Worm (Caenorhabditis elegans) whole organism, L4 larva: ENCODE measurements around the gene F58B4.6.

Source experiments
- T26A8.4 ChIP-seq: fragments of 200-800 bp; sonication (Bioruptor generic); IDR thresholded peaks from 2 replicates; pipeline ENCODE4 v1.3.6; 2022; ENCODE audit warnings: missing genetic modification characterization, missing compliant biosample characterization
- Y48G9A.11 ChIP-seq: fragments of 200-800 bp; sonication (Bioruptor generic); IDR thresholded peaks from 2 replicates; pipeline ENCODE4 v1.3.6; 2022; ENCODE audit warnings: missing genetic modification reagents, missing genetic modification characterization, missing compliant biosample characterization
- ZK337.2 ChIP-seq: fragments of 200-800 bp; sonication (Bioruptor generic); IDR thresholded peaks from 2 replicates; pipeline ENCODE4 v1.3.6; 2022; ENCODE audit warnings: missing genetic modification reagents, missing genetic modification characterization, missing compliant biosample characterization
- ama-1 ChIP-seq: fragments of 150-350 bp; optimal IDR thresholded peaks from 2 replicates; lab custom pipeline; 2014; ENCODE audit warnings: inconsistent platforms, mixed read lengths
- arid-1 ChIP-seq: fragments of 200-800 bp; sonication (Bioruptor generic); conservative IDR thresholded peaks from 2 replicates; pipeline ENCODE4 v1.3.6; 2022; ENCODE audit warnings: missing genetic modification reagents, missing genetic modification characterization, missing compliant biosample characterization
- ceh-32 ChIP-seq: sonication (generic microtip); optimal IDR thresholded peaks from 2 replicates; lab custom pipeline; 2016; ENCODE audit warnings: mild to moderate bottlenecking, missing genetic modification characterization, missing compliant biosample characterization; ENCODE audit not compliant: poor library complexity
- ceh-44 ChIP-seq: fragments of 200-800 bp; sonication (Bioruptor generic); IDR thresholded peaks from 2 replicates; pipeline ENCODE4 v1.3.6; 2022; ENCODE audit warnings: missing genetic modification reagents, missing genetic modification characterization, missing compliant biosample characterization
- ceh-62 ChIP-seq: sonication (generic microtip); optimal IDR thresholded peaks from 2 replicates; lab custom pipeline; 2017; ENCODE audit warnings: missing biosample characterization, missing genetic modification characterization
- ces-1 ChIP-seq: fragments of 150-350 bp; sonication (generic microtip); optimal IDR thresholded peaks from 4 replicates; lab custom pipeline; 2014; ENCODE audit warnings: missing biosample characterization, missing genetic modification reagents, missing genetic modification characterization
- cey-2 ChIP-seq: sonication (generic microtip); optimal IDR thresholded peaks from 3 replicates; lab custom pipeline; 2017; ENCODE audit warnings: missing genetic modification characterization, mild to moderate bottlenecking, missing compliant biosample characterization, antibody characterized with exemption, borderline replicate concordance; ENCODE audit not compliant: insufficient read depth
- daf-16 ChIP-seq, 3 experiments: sonication (generic microtip); optimal IDR thresholded peaks; 2 replicates each; lab custom pipeline; 2016 to 2017; ENCODE audit warnings: missing genetic modification characterization in 3 of 3, missing genetic modification reagents in 3 of 3, mild to moderate bottlenecking in 2 of 3, missing compliant biosample characterization in 2 of 3, missing biosample characterization in 1 of 3, moderate library complexity in 1 of 3
- dmd-9 ChIP-seq: fragments of 200-800 bp; sonication (Bioruptor generic); IDR thresholded peaks from 2 replicates; pipeline ENCODE4 v1.3.6; 2022; ENCODE audit warnings: missing genetic modification reagents, missing genetic modification characterization, missing compliant biosample characterization
- dpl-1 ChIP-seq: fragments of 150-350 bp; optimal IDR thresholded peaks from 2 replicates; lab custom pipeline; 2014; ENCODE audit warnings: missing biosample characterization, missing genetic modification reagents, missing genetic modification characterization
- egl-43 ChIP-seq: fragments of 200-800 bp; sonication (Bioruptor generic); IDR thresholded peaks from 2 replicates; pipeline ENCODE4 v1.3.6; 2022; ENCODE audit warnings: missing genetic modification reagents, missing genetic modification characterization, missing compliant biosample characterization
- fkh-10 ChIP-seq: fragments of 150-350 bp; optimal IDR thresholded peaks from 2 replicates; lab custom pipeline; 2014; ENCODE audit warnings: missing biosample characterization, missing genetic modification reagents, missing genetic modification characterization
- gei-8 ChIP-seq: fragments of 200-800 bp; sonication (Bioruptor generic); optimal IDR thresholded peaks from 2 replicates; lab custom pipeline; 2018; ENCODE audit warnings: mild to moderate bottlenecking, missing genetic modification characterization, missing compliant biosample characterization
- hlh-11 ChIP-seq: fragments of 200-800 bp; sonication (Bioruptor generic); optimal IDR thresholded peaks from 2 replicates; lab custom pipeline; 2018; ENCODE audit warnings: mild to moderate bottlenecking, missing genetic modification characterization, missing compliant biosample characterization
- hmg-1.1 ChIP-seq: fragments of 200-800 bp; sonication (Bioruptor generic); IDR thresholded peaks from 2 replicates; pipeline ENCODE4 v1.3.6; 2022; ENCODE audit warnings: missing genetic modification reagents, missing genetic modification characterization, missing compliant biosample characterization
- jun-1 ChIP-seq: fragments of 150-350 bp; optimal IDR thresholded peaks from 2 replicates; lab custom pipeline; 2014; ENCODE audit warnings: missing biosample characterization, missing genetic modification reagents, missing genetic modification characterization
- lim-7 ChIP-seq: fragments of 200-800 bp; sonication (Bioruptor generic); IDR thresholded peaks from 2 replicates; pipeline ENCODE4 v1.3.6; 2022; ENCODE audit warnings: missing genetic modification characterization, missing compliant biosample characterization
- lin-1 ChIP-seq: fragments of 200-800 bp; sonication (Bioruptor generic); IDR thresholded peaks from 2 replicates; pipeline ENCODE4 v1.3.6; 2022; ENCODE audit warnings: missing genetic modification reagents, missing genetic modification characterization, missing compliant biosample characterization
- lin-38 ChIP-seq: fragments of 200-800 bp; sonication (Bioruptor generic); IDR thresholded peaks from 2 replicates; pipeline ENCODE4 v1.3.6; 2022; ENCODE audit warnings: missing genetic modification reagents, missing genetic modification characterization, missing compliant biosample characterization
- lir-3 ChIP-seq: sonication (generic microtip); optimal IDR thresholded peaks from 2 replicates; lab custom pipeline; 2016; ENCODE audit warnings: mild to moderate bottlenecking, missing genetic modification characterization, missing compliant biosample characterization
- mdl-1 ChIP-seq, 2 experiments: fragments of 150-350 bp in 1 of 2; sonication (generic microtip) in 1 of 2; optimal IDR thresholded peaks; 2 replicates each; lab custom pipeline; 2014 to 2017; ENCODE audit warnings: missing biosample characterization in 2 of 2, missing genetic modification characterization in 2 of 2
- mdt-29 ChIP-seq: fragments of 200-800 bp; sonication (Bioruptor generic); IDR thresholded peaks from 2 replicates; pipeline ENCODE4 v1.3.6; 2022; ENCODE audit warnings: missing genetic modification reagents, missing genetic modification characterization, missing compliant biosample characterization
- mes-2 ChIP-seq: sonication (generic microtip); optimal IDR thresholded peaks from 2 replicates; lab custom pipeline; 2016; ENCODE audit warnings: missing genotype, mild to moderate bottlenecking, missing genetic modification characterization, missing compliant biosample characterization; ENCODE audit not compliant: poor library complexity, severe bottlenecking
- mxl-2 ChIP-seq: fragments of 200-800 bp; sonication (Bioruptor generic); conservative IDR thresholded peaks from 2 replicates; pipeline ENCODE4 v1.3.6; 2022; ENCODE audit warnings: missing genetic modification reagents, missing genetic modification characterization, missing compliant biosample characterization
- mxl-3 ChIP-seq: fragments of 200-800 bp; sonication (Bioruptor generic); optimal IDR thresholded peaks from 2 replicates; lab custom pipeline; 2018; ENCODE audit warnings: mild to moderate bottlenecking, missing genetic modification characterization, missing compliant biosample characterization
- nhr-28 ChIP-seq: fragments of 150-350 bp; optimal IDR thresholded peaks from 2 replicates; lab custom pipeline; 2014; ENCODE audit warnings: missing biosample characterization, missing genetic modification characterization
- nhr-41 ChIP-seq: fragments of 200-800 bp; sonication (Bioruptor generic); IDR thresholded peaks from 2 replicates; pipeline ENCODE4 v1.3.6; 2022; ENCODE audit warnings: missing genetic modification reagents, missing genetic modification characterization, missing compliant biosample characterization
- nhr-76 ChIP-seq: fragments of 150-350 bp; optimal IDR thresholded peaks from 2 replicates; lab custom pipeline; 2014; ENCODE audit warnings: missing biosample characterization, missing genetic modification characterization
- nhr-77 ChIP-seq: fragments of 150-350 bp; optimal IDR thresholded peaks from 2 replicates; lab custom pipeline; 2014; ENCODE audit warnings: missing biosample characterization, missing genetic modification characterization
- php-3 ChIP-seq: fragments of 200-800 bp; sonication (Bioruptor generic); IDR thresholded peaks from 2 replicates; pipeline ENCODE4 v1.3.6; 2022; ENCODE audit warnings: missing genetic modification reagents, missing genetic modification characterization, missing compliant biosample characterization
- pqm-1 ChIP-seq: sonication (generic microtip); optimal IDR thresholded peaks from 2 replicates; lab custom pipeline; 2017; ENCODE audit warnings: missing biosample characterization, missing genetic modification characterization
- saeg-2 ChIP-seq: fragments of 200-800 bp; sonication (Bioruptor generic); IDR thresholded peaks from 2 replicates; pipeline ENCODE4 v1.3.6; 2022; ENCODE audit warnings: missing genetic modification reagents, missing genetic modification characterization, missing compliant biosample characterization
- skn-1 ChIP-seq: fragments of 150-350 bp; optimal IDR thresholded peaks from 2 replicates; lab custom pipeline; 2014; ENCODE audit warnings: missing biosample characterization, missing genetic modification characterization
- spr-1 ChIP-seq: sonication (generic microtip); optimal IDR thresholded peaks from 2 replicates; lab custom pipeline; 2016; ENCODE audit warnings: mild to moderate bottlenecking, missing genetic modification characterization, missing compliant biosample characterization
- spr-3 ChIP-seq: fragments of 200-800 bp; sonication (Bioruptor generic); optimal IDR thresholded peaks from 2 replicates; lab custom pipeline; 2018; ENCODE audit warnings: mild to moderate bottlenecking, missing genetic modification characterization, missing compliant biosample characterization
- tra-1 ChIP-seq: fragments of 200-800 bp; sonication (Bioruptor generic); IDR thresholded peaks from 2 replicates; pipeline ENCODE4 v1.3.6; 2022; ENCODE audit warnings: missing genetic modification reagents, missing genetic modification characterization, missing compliant biosample characterization
- unc-39 ChIP-seq: sonication (generic microtip); optimal IDR thresholded peaks from 2 replicates; lab custom pipeline; 2017; ENCODE audit warnings: missing biosample characterization, missing genetic modification characterization
- unc-62 ChIP-seq, 3 experiments: fragments of 150-350 bp in 1 of 3; sonication (generic microtip); optimal IDR thresholded peaks in 2 of 3; peaks in 1 of 3; 1 replicate in 1 of 3; 2 replicates in 2 of 3; lab custom pipeline; 2014 to 2017; ENCODE audit warnings: missing biosample characterization in 3 of 3, missing genetic modification characterization in 3 of 3, missing genetic modification reagents in 3 of 3, missing genotype in 1 of 3
- zag-1 ChIP-seq: fragments of 150-350 bp; optimal IDR thresholded peaks from 2 replicates; lab custom pipeline; 2014; ENCODE audit warnings: missing biosample characterization, missing genetic modification characterization
- zfp-3 ChIP-seq: fragments of 200-800 bp; sonication (Bioruptor generic); conservative IDR thresholded peaks from 2 replicates; pipeline ENCODE4 v1.3.6; 2022; ENCODE audit warnings: missing genetic modification reagents, missing genetic modification characterization, missing compliant biosample characterization
- zip-11 ChIP-seq: fragments of 200-800 bp; sonication (Bioruptor generic); IDR thresholded peaks from 2 replicates; pipeline ENCODE4 v1.3.6; 2022; ENCODE audit warnings: missing genetic modification characterization, missing compliant biosample characterization
- ztf-7 ChIP-seq: fragments of 150-350 bp; optimal IDR thresholded peaks from 2 replicates; lab custom pipeline; 2014; ENCODE audit warnings: missing biosample characterization, missing genetic modification characterization

Gene F58B4.6

ce11 chrV:10888153-10888552 is 36.7 kb upstream of the F58B4.6 start:
- peak; percentile 52 for TF ChIP-seq ama-1 (lab: Kevin White, UChicago)
- no peak for TF ChIP-seq nhr-28
- no peak for TF ChIP-seq daf-16 (GFP tag; optimal IDR thresholded peaks at IDR 0.05; lab: Kevin White, UChicago)
- TF ChIP-seq daf-16 (tag; optimal IDR thresholded peaks at IDR 0.05; lab: Kevin White, UChicago): peak; percentile 15
- no peak for TF ChIP-seq php-3 (GFP tag; lab: Robert Waterston, UW)
- no peak for TF ChIP-seq nhr-41
- TF ChIP-seq Y48G9A.11: no peak
- TF ChIP-seq unc-62 (GFP tag; optimal IDR thresholded peaks at IDR 0.05 in 1 of 2; lab: Kevin White, UChicago): no peak
- no peak for TF ChIP-seq unc-62 (tag; optimal IDR thresholded peaks at IDR 0.05; lab: Kevin White, UChicago)
- no peak for TF ChIP-seq zag-1 (tag; lab: Kevin White, UChicago)
- TF ChIP-seq lim-7: no peak
- no peak for TF ChIP-seq pqm-1 (tag; lab: Kevin White, UChicago)
- TF ChIP-seq T26A8.4 (GFP tag; lab: Robert Waterston, UW): no peak

ce11 chrV:10889036-10889435 is 35.8 kb upstream of the F58B4.6 start, which contains the start of gene F32D8.11:
Gene F32D8.11 (minus strand): TSS chrV:10889136.
- no peak for TF ChIP-seq ceh-62 (tag; lab: Kevin White, UChicago)
- TF ChIP-seq spr-3 (GFP tag; lab: Kevin White, UChicago): no peak
- TF ChIP-seq ceh-44 (GFP tag; lab: Robert Waterston, UW): no peak
- no peak for TF ChIP-seq nhr-77
- no peak for TF ChIP-seq zfp-3 (GFP tag; lab: Robert Waterston, UW)
- no peak for TF ChIP-seq arid-1 (GFP tag; lab: Robert Waterston, UW)

- no peak for TF ChIP-seq ztf-7
- TF ChIP-seq unc-62 (GFP tag; optimal IDR thresholded peaks at IDR 0.05 in 1 of 2; lab: Kevin White, UChicago): peak in 1 of 2 experiments; percentile 90
- no peak for TF ChIP-seq unc-62 (tag; optimal IDR thresholded peaks at IDR 0.05; lab: Kevin White, UChicago)
These were observed 35.1 kb upstream of the F58B4.6 start for ce11 chrV:10889774-10890173.

- TF ChIP-seq hlh-11 (tag; lab: Kevin White, UChicago) (peak; percentile 45), ces-1 (no peak), dpl-1 (GFP tag; lab: Kevin White, UChicago) (no peak), spr-1 (tag; lab: Kevin White, UChicago) (no peak), gei-8 (GFP tag; lab: Kevin White, UChicago) (no peak), nhr-76 (tag; lab: Kevin White, UChicago) (no peak), hmg-1.1 (no peak), skn-1 (tag; lab: Kevin White, UChicago) (no peak), jun-1 (tag; lab: Kevin White, UChicago) (no peak), lin-1 (GFP tag; lab: Robert Waterston, UW) (no peak), unc-62 (GFP tag; optimal IDR thresholded peaks at IDR 0.05 in 1 of 2; lab: Kevin White, UChicago) (peak in 1 of 2 experiments; percentile 97), unc-62 (tag; optimal IDR thresholded peaks at IDR 0.05; lab: Kevin White, UChicago) (no peak), fkh-10 (no peak), egl-43 (GFP tag; lab: Robert Waterston, UW) (no peak), lir-3 (tag; lab: Kevin White, UChicago) (no peak), lin-38 (GFP tag; lab: Robert Waterston, UW) (peak; percentile 48; the same call in 1 of the 2 replicates), spr-3 (GFP tag; lab: Kevin White, UChicago) (no peak), ceh-32 (no peak), mxl-2 (GFP tag; lab: Robert Waterston, UW) (no peak), unc-39 (tag; lab: Kevin White, UChicago) (no peak), ztf-7 (no peak), mdl-1 (tag; optimal IDR thresholded peaks at IDR 0.05; lab: Kevin White, UChicago) (peak in 1 of 2 experiments; percentile 42), cey-2 (tag; lab: Kevin White, UChicago) (no peak), saeg-2 (GFP tag; lab: Robert Waterston, UW) (no peak), mxl-3 (no peak), T26A8.4 (GFP tag; lab: Robert Waterston, UW) (no peak), tra-1 (GFP tag; lab: Robert Waterston, UW) (no peak), mes-2 (tag; lab: Kevin White, UChicago) (peak; percentile 59), dmd-9 (GFP tag; lab: Robert Waterston, UW) (no peak), mdt-29 (GFP tag; lab: Robert Waterston, UW) (no peak), zip-11 (GFP tag; lab: Robert Waterston, UW) (no peak), ZK337.2 (GFP tag; lab: Robert Waterston, UW) (no peak)
These were observed 33.9 kb upstream of the F58B4.6 start, which contains the start of gene F32D8.12 for ce11 chrV:10890980-10891379. Gene F32D8.12 (minus strand): TSS chrV:10891027.
